Fruit fly (Drosophila melanogaster): ENCODE measurements around the gene CG34263.

CG34263 gene

DNA sequence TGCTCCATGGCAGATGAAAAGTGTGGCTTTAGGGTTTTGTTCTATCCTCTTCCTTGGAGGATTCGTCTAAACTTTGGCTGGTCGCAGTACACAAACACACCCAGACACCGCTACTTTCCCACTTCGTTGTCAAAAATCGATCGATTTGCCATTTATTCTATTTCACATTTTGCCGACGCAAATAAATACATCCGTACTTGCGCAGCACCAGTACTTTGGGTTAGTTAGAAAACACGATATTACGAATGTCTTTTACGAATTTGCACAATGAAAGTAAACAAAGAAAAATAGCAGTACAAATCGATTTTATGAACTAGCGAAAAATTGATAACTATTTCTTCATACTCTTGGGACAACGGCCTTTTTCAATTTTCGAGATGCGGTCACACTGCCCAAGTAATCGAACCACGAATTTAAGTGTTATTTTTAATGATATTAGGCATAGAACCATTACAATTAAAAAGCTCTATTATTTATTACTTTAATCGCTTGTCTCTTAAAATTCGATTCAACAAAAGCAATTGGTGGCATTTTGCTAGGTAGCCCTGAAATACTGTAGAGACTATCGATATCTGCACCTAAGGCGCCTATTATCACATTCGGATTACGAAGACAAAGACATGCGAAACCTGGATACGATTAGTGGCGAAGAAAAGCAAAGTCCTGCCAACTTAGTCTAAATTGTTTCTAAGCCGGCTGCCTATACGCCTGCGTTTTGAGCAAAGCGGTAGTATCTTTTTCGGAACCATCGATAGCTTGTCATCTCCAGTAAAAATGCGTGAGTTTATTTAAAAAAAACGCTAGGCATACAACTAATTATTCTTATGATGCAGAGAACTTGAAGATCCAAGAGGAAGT, 7.9 kb downstream of the CG34263 start, which contains the start of the genes DIP2 and wac:
DIP2 (minus strand) TSS at position 337 of the 858 bp plus-strand sequence.
wac (plus strand) TSS at position 559 of the 858 bp plus-strand sequence.
- TF ChIP-seq CG1621 (tag; optimal IDR thresholded peaks at IDR 0.05) (no peak), Sox102F (GFP tag; optimal IDR thresholded peaks at IDR 0.05) (no peak), lz (GFP tag; optimal IDR thresholded peaks at IDR 0.05) (peak; percentile 68), CG8632 (GFP tag; optimal IDR thresholded peaks at IDR 0.05) (no peak), Ets96B (tag; optimal IDR thresholded peaks at IDR 0.05) (no peak), Gug (GFP tag; IDR thresholded peaks at IDR 0.05) (no peak), fkh (GFP tag; optimal IDR thresholded peaks at IDR 0.05) (peak; percentile 68), CG16779 (tag; optimal IDR thresholded peaks at IDR 0.05) (no peak), Hr38 (GFP tag; optimal IDR thresholded peaks at IDR 0.05) (no peak), ss (GFP tag; optimal IDR thresholded peaks at IDR 0.05) (no peak), CG3032 (tag; optimal IDR thresholded peaks at IDR 0.05) (peak; percentile 41), Sox14 (GFP tag; optimal IDR thresholded peaks at IDR 0.05) (peak; percentile 97), fd59A (GFP tag; optimal IDR thresholded peaks at IDR 0.05) (no peak), Blimp-1 (GFP tag; optimal IDR thresholded peaks at IDR 0.05) (no peak), CG31627 (GFP tag; optimal IDR thresholded peaks at IDR 0.05) (peak; percentile 80), Eip78C (GFP tag) (no peak), CG6163 (GFP tag; IDR thresholded peaks at IDR 0.05) (no peak), Lpt (GFP tag; optimal IDR thresholded peaks at IDR 0.05) (no peak), CG6792 (GFP tag; optimal IDR thresholded peaks at IDR 0.05) (no peak), CG8119 (GFP tag; IDR thresholded peaks at IDR 0.05) (no peak), svp (GFP tag) (no peak), CG6276 (GFP tag; optimal IDR thresholded peaks at IDR 0.05) (no peak), CG7368 (GFP tag; optimal IDR thresholded peaks at IDR 0.05) (peak; percentile 60), CG4318 (GFP tag; optimal IDR thresholded peaks at IDR 0.05) (no peak), cyc (GFP tag; optimal IDR thresholded peaks at IDR 0.05) (peak; percentile 64), CG6808 (GFP tag; optimal IDR thresholded peaks at IDR 0.05) (no peak), CG8319 (GFP tag; optimal IDR thresholded peaks at IDR 0.05) (peak; percentile 24), esn (GFP tag; optimal IDR thresholded peaks at IDR 0.05) (peak; percentile 78), Eip75B (GFP tag; optimal IDR thresholded peaks at IDR 0.05) (no peak), topi (GFP tag; optimal IDR thresholded peaks at IDR 0.05) (no peak), acj6 (GFP tag; optimal IDR thresholded peaks at IDR 0.05) (peak; percentile 62), CG15336 (GFP tag; IDR thresholded peaks at IDR 0.05) (no peak), CG6854 (GFP tag; optimal IDR thresholded peaks at IDR 0.05) (no peak), Hr39 (GFP tag; optimal IDR thresholded peaks at IDR 0.05) (no peak), CG10631 (GFP tag; optimal IDR thresholded peaks at IDR 0.05) (peak; percentile 72), achi (GFP tag; optimal IDR thresholded peaks at IDR 0.05) (no peak), CG11762 (GFP tag; optimal IDR thresholded peaks at IDR 0.05; ENCODE audit: insufficient read depth) (peak; percentile 28), CG34406 (GFP tag; optimal IDR thresholded peaks at IDR 0.05) (no peak), OdsH (GFP tag; optimal IDR thresholded peaks at IDR 0.05) (no peak), Sox15 (GFP tag; optimal IDR thresholded peaks at IDR 0.05) (peak; percentile 38), Eip93F (GFP tag; optimal IDR thresholded peaks at IDR 0.05) (peak; percentile 43), dac (GFP tag; optimal IDR thresholded peaks at IDR 0.05) (no peak), CG11902 (GFP tag; optimal IDR thresholded peaks at IDR 0.05) (peak; percentile 36), fd85E (GFP tag; optimal IDR thresholded peaks at IDR 0.05) (no peak), vri (GFP tag; optimal IDR thresholded peaks at IDR 0.05) (peak; percentile 78), eg (GFP tag; IDR thresholded peaks at IDR 0.05) (no peak)

Measured in whole organism, prepupa.